Fruit fly (Drosophila melanogaster) whole organism, embryonic: ENCODE results near the gene CG15461.

Experiments used
- Atf6 ChIP-seq: fragments of 200-800 bp; sonication (Bioruptor generic); IDR thresholded peaks from 2 replicates; pipeline ENCODE4 v1.3.6; 2022; ENCODE audit warnings: missing biosample characterization, missing genetic modification characterization
- Bgb ChIP-seq: fragments of 200-800 bp; sonication (Bioruptor generic); IDR thresholded peaks from 2 replicates; pipeline ENCODE4 v1.3.6; 2022; ENCODE audit warnings: missing biosample characterization, missing genetic modification characterization; ENCODE audit not compliant: partially characterized antibody
- CG10147 ChIP-seq: fragments of 200-800 bp; sonication (Bioruptor generic); optimal IDR thresholded peaks from 2 replicates; lab custom pipeline; 2019; ENCODE audit warnings: missing biosample characterization, mild to moderate bottlenecking, missing genetic modification characterization, moderate library complexity
- CG10209 ChIP-seq: fragments of 200-800 bp; sonication (Bioruptor generic); optimal IDR thresholded peaks from 3 replicates; lab custom pipeline; 2017; ENCODE audit warnings: missing biosample characterization, mild to moderate bottlenecking, missing genetic modification characterization, missing genetic modification reagents
- CG10274 ChIP-seq: fragments of 200-800 bp; sonication (Bioruptor generic); optimal IDR thresholded peaks from 3 replicates; lab custom pipeline; 2017; ENCODE audit warnings: missing biosample characterization, mild to moderate bottlenecking, missing genetic modification characterization
- CG10462 ChIP-seq: fragments of 200-800 bp; sonication (Bioruptor generic); optimal IDR thresholded peaks from 2 replicates; lab custom pipeline; 2016; ENCODE audit warnings: missing biosample characterization, missing genetic modification characterization
- CG11398 ChIP-seq: fragments of 200-800 bp; sonication (Bioruptor generic); optimal IDR thresholded peaks from 2 replicates; lab custom pipeline; 2016; ENCODE audit warnings: missing biosample characterization, missing genetic modification characterization
- CG12942 ChIP-seq: fragments of 200-800 bp; sonication (Bioruptor generic); optimal IDR thresholded peaks from 3 replicates; lab custom pipeline; 2016; ENCODE audit warnings: missing biosample characterization, missing genetic modification characterization
- CG13775 ChIP-seq: fragments of 200-800 bp; sonication (Bioruptor generic); optimal IDR thresholded peaks from 3 replicates; lab custom pipeline; 2017; ENCODE audit warnings: missing biosample characterization, mild to moderate bottlenecking, missing genetic modification characterization
- CG15479 ChIP-seq: fragments of 200-800 bp; sonication (Bioruptor generic); optimal IDR thresholded peaks from 3 replicates; lab custom pipeline; 2019; ENCODE audit warnings: missing biosample characterization, mild to moderate bottlenecking, missing genetic modification characterization, moderate library complexity
- CG16813 ChIP-seq: fragments of 200-800 bp; sonication (Bioruptor generic); IDR thresholded peaks from 3 replicates; pipeline ENCODE4 v1.3.6; 2022; ENCODE audit warnings: missing biosample characterization, missing genetic modification characterization; ENCODE audit not compliant: partially characterized antibody
- CG17385 ChIP-seq: fragments of 200-800 bp; sonication (Bioruptor generic); optimal IDR thresholded peaks from 3 replicates; lab custom pipeline; 2018; ENCODE audit warnings: missing biosample characterization, mild to moderate bottlenecking, missing genetic modification characterization
- CG18011 ChIP-seq: fragments of 200-800 bp; sonication (Bioruptor generic); optimal IDR thresholded peaks from 2 replicates; lab custom pipeline; 2017; ENCODE audit warnings: missing biosample characterization, missing genetic modification characterization, mild to moderate bottlenecking, moderate library complexity, missing genotype
- CG18599 ChIP-seq: fragments of 200-800 bp; sonication (Bioruptor generic); optimal IDR thresholded peaks from 3 replicates; lab custom pipeline; 2017; ENCODE audit warnings: missing biosample characterization, missing genetic modification characterization, mild to moderate bottlenecking, moderate library complexity, missing genetic modification reagents
- CG34376 ChIP-seq: fragments of 200-800 bp; sonication (Bioruptor generic); optimal IDR thresholded peaks from 2 replicates; lab custom pipeline; 2018; ENCODE audit warnings: missing biosample characterization, mild to moderate bottlenecking, missing genetic modification characterization
- CG4328 ChIP-seq: fragments of 200-800 bp; sonication (Bioruptor generic); optimal IDR thresholded peaks from 3 replicates; lab custom pipeline; 2017; ENCODE audit warnings: missing biosample characterization, missing genetic modification reagents, missing genetic modification characterization
- CG6254 ChIP-seq: fragments of 200-800 bp; sonication (Bioruptor generic); optimal IDR thresholded peaks from 3 replicates; lab custom pipeline; 2017; ENCODE audit warnings: mild to moderate bottlenecking, missing biosample characterization, missing genetic modification reagents, missing genetic modification characterization
- CG6272 ChIP-seq: fragments of 200-800 bp; sonication (Bioruptor generic); IDR thresholded peaks from 2 replicates; pipeline ENCODE4 v1.3.6; 2022; ENCODE audit warnings: missing biosample characterization, missing genetic modification characterization
- CG7556 ChIP-seq: fragments of 200-800 bp; sonication (Bioruptor generic); optimal IDR thresholded peaks from 2 replicates; lab custom pipeline; 2017; ENCODE audit warnings: missing biosample characterization, mild to moderate bottlenecking, missing genetic modification characterization
- CG7963 ChIP-seq: fragments of 200-800 bp; sonication (Bioruptor generic); IDR thresholded peaks from 3 replicates; pipeline ENCODE4 v1.3.6; 2022; ENCODE audit warnings: missing biosample characterization, missing genetic modification characterization; ENCODE audit not compliant: partially characterized antibody
- CTCF ChIP-seq: fragments of 200-800 bp; sonication (Bioruptor generic); optimal IDR thresholded peaks from 2 replicates; lab custom pipeline; 2017; ENCODE audit warnings: missing biosample characterization, mild to moderate bottlenecking, missing genetic modification characterization, moderate library complexity
- Eip74EF ChIP-seq, 2 experiments: fragments of 200-800 bp in 1 of 2; fragments of >200 bp in 1 of 2; sonication (Bioruptor generic) in 1 of 2; optimal IDR thresholded peaks; 2 replicates each; lab custom pipeline; 2017 to 2019; ENCODE audit warnings: missing biosample characterization in 2 of 2, missing genetic modification characterization in 2 of 2, mild to moderate bottlenecking in 1 of 2, moderate library complexity in 1 of 2
- Elba2 ChIP-seq: fragments of 200-800 bp; sonication (Bioruptor generic); optimal IDR thresholded peaks from 3 replicates; lab custom pipeline; 2016; ENCODE audit warnings: missing biosample characterization, missing genetic modification characterization
- Fer1 ChIP-seq: fragments of 200-800 bp; sonication (Bioruptor generic); optimal IDR thresholded peaks from 2 replicates; lab custom pipeline; 2017; ENCODE audit warnings: missing biosample characterization, mild to moderate bottlenecking, missing genetic modification characterization
- HLH3B ChIP-seq: fragments of 200-800 bp; sonication (Bioruptor generic); IDR thresholded peaks from 2 replicates; pipeline ENCODE4 v1.3.6; 2022; ENCODE audit warnings: missing biosample characterization, missing genetic modification characterization
- Hr3 ChIP-seq: fragments of 200-800 bp; sonication (Bioruptor generic); optimal IDR thresholded peaks from 3 replicates; lab custom pipeline; 2016; ENCODE audit warnings: missing biosample characterization, missing genetic modification characterization
- NfI ChIP-seq: fragments of 200-800 bp; sonication (Bioruptor generic); optimal IDR thresholded peaks from 3 replicates; lab custom pipeline; 2018; ENCODE audit warnings: missing biosample characterization, mild to moderate bottlenecking, missing genetic modification characterization, moderate library complexity
- bcd ChIP-seq: fragments of 200-800 bp; sonication (Bioruptor generic); optimal IDR thresholded peaks from 2 replicates; lab custom pipeline; 2017; ENCODE audit warnings: missing biosample characterization, mild to moderate bottlenecking, missing genetic modification characterization
- bsh ChIP-seq, 2 experiments: fragments of 200-800 bp; sonication (Bioruptor generic); optimal IDR thresholded peaks; 2 replicates each; lab custom pipeline; 2017 to 2018; ENCODE audit warnings: mild to moderate bottlenecking in 2 of 2, missing biosample characterization in 2 of 2, missing genetic modification characterization in 2 of 2, moderate library complexity in 1 of 2
- btn ChIP-seq: fragments of 200-800 bp; sonication (Bioruptor generic); optimal IDR thresholded peaks from 2 replicates; lab custom pipeline; 2016; ENCODE audit warnings: missing biosample characterization, missing genetic modification characterization
- cato ChIP-seq: fragments of 200-800 bp; sonication (Bioruptor generic); optimal IDR thresholded peaks from 2 replicates; lab custom pipeline; 2016; ENCODE audit warnings: missing biosample characterization, missing genetic modification characterization, borderline replicate concordance
- ems ChIP-seq: fragments of 200-800 bp; sonication (Bioruptor generic); optimal IDR thresholded peaks from 3 replicates; lab custom pipeline; 2016; ENCODE audit warnings: missing biosample characterization, missing genetic modification characterization
- eve ChIP-seq, 2 experiments: fragments of >200 bp; optimal IDR thresholded peaks; 2 replicates each; lab custom pipeline; 2017; ENCODE audit warnings: missing biosample characterization in 2 of 2, missing genetic modification characterization in 2 of 2
- gfzf ChIP-seq: fragments of 200-800 bp; sonication (Bioruptor generic); optimal IDR thresholded peaks from 2 replicates; lab custom pipeline; 2016; ENCODE audit warnings: missing biosample characterization, mild to moderate bottlenecking, missing genetic modification characterization, moderate library complexity
- ind ChIP-seq: fragments of 200-800 bp; sonication (Bioruptor generic); optimal IDR thresholded peaks from 3 replicates; lab custom pipeline; 2016; ENCODE audit warnings: missing biosample characterization, missing genetic modification characterization
- inv ChIP-seq: fragments of 200-800 bp; sonication (Bioruptor generic); IDR thresholded peaks from 2 replicates; pipeline ENCODE4 v1.3.6; 2022; ENCODE audit warnings: missing biosample characterization, missing genetic modification characterization; ENCODE audit not compliant: partially characterized antibody
- kah ChIP-seq: fragments of 200-800 bp; sonication (Bioruptor generic); optimal IDR thresholded peaks from 2 replicates; lab custom pipeline; 2018; ENCODE audit warnings: missing biosample characterization, mild to moderate bottlenecking, missing genetic modification characterization
- nau ChIP-seq: fragments of 200-800 bp; sonication (Bioruptor generic); optimal IDR thresholded peaks from 3 replicates; lab custom pipeline; 2017; ENCODE audit warnings: missing biosample characterization, mild to moderate bottlenecking, missing genetic modification characterization, missing genetic modification reagents
- nmo ChIP-seq: fragments of 200-800 bp; sonication (Bioruptor generic); optimal IDR thresholded peaks from 2 replicates; lab custom pipeline; 2018; ENCODE audit warnings: missing biosample characterization, mild to moderate bottlenecking, missing genetic modification characterization, moderate library complexity
- nom ChIP-seq: fragments of 200-800 bp; sonication (Bioruptor generic); optimal IDR thresholded peaks from 2 replicates; lab custom pipeline; 2017; ENCODE audit warnings: missing biosample characterization, missing genetic modification characterization, mild to moderate bottlenecking, moderate library complexity, missing genetic modification reagents
- odd ChIP-seq: fragments of 200-800 bp; sonication (Bioruptor generic); optimal IDR thresholded peaks from 2 replicates; lab custom pipeline; 2017; ENCODE audit warnings: missing biosample characterization, mild to moderate bottlenecking, missing genetic modification characterization
- otp ChIP-seq: fragments of 200-800 bp; sonication (Bioruptor generic); IDR thresholded peaks from 3 replicates; pipeline ENCODE4, ENCODE4 v1.3.6; 2022; ENCODE audit warnings: missing biosample characterization, missing genetic modification characterization
- pho ChIP-seq: fragments of 200-800 bp; sonication (Bioruptor generic); optimal IDR thresholded peaks from 2 replicates; lab custom pipeline; 2016; ENCODE audit warnings: missing biosample characterization, missing genetic modification characterization
- sc ChIP-seq, 3 experiments: fragments of >200 bp in 2 of 3; fragments of 200-800 bp in 1 of 3; sonication (Bioruptor generic) in 1 of 3; optimal IDR thresholded peaks; 2 replicates in 2 of 3; 3 replicates in 1 of 3; lab custom pipeline; 2017; ENCODE audit warnings: mild to moderate bottlenecking in 1 of 3, missing biosample characterization in 1 of 3, missing genetic modification characterization in 1 of 3, missing genetic modification reagents in 1 of 3
- stwl ChIP-seq: fragments of 200-800 bp; sonication (Bioruptor generic); optimal IDR thresholded peaks from 3 replicates; lab custom pipeline; 2018; ENCODE audit warnings: missing biosample characterization, mild to moderate bottlenecking, missing genetic modification characterization, moderate library complexity
- ttk ChIP-seq: fragments of 200-800 bp; sonication (Bioruptor generic); IDR thresholded peaks from 2 replicates; pipeline ENCODE4 v2.1.2; 2022; ENCODE audit warnings: missing biosample characterization, missing genetic modification characterization
- tx ChIP-seq: fragments of 200-800 bp; sonication (Bioruptor generic); optimal IDR thresholded peaks from 2 replicates; lab custom pipeline; 2016; ENCODE audit warnings: missing biosample characterization, missing genetic modification characterization
- usp ChIP-seq: fragments of >200 bp; optimal IDR thresholded peaks from 2 replicates; lab custom pipeline; 2017; ENCODE audit warnings: missing biosample characterization, missing genetic modification characterization
- wdn ChIP-seq: fragments of 200-800 bp; sonication (Bioruptor generic); IDR thresholded peaks from 2 replicates; pipeline ENCODE4 v1.3.6; 2022; ENCODE audit warnings: missing biosample characterization, missing genetic modification characterization

The CG15461 gene

DNA sequence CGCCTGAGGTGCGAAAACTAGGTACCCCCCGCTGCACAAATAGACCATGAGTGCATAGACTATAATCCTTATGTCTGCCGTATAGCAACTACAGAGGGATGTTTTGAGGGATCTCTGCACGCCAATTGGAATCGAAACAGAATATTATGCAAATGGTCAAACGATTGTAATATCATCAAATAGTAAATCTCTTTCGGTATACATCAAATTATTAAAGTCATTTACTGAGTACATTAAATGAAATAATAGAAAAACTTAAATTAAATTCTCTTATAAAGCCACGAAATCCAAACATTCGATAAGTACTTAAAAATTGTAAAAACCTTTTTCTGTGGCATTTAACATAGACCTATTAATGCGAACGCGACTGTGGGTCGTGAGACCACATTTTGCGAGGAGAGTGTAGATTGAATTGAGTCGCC, 2.7 kb downstream of the CG15461 start (continued):
- peak; percentile 69 for TF ChIP-seq nau
- no peak for TF ChIP-seq gfzf (GFP tag; lab: Kevin White, UChicago)
- TF ChIP-seq inv (GFP tag; lab: Robert Waterston, UW), result no peak
- no peak for TF ChIP-seq CG15479 (GFP tag; lab: Kevin White, UChicago)
- peak; percentile 5 for TF ChIP-seq CG12942 (GFP tag; lab: Kevin White, UChicago)
- TF ChIP-seq Atf6, result peak; percentile 44
- no peak for TF ChIP-seq CG7963 (GFP tag; lab: Robert Waterston, UW)
- no peak for TF ChIP-seq usp (GFP tag; lab: Kevin White, UChicago)
- no peak for TF ChIP-seq kah (GFP tag; lab: Kevin White, UChicago)
- peak; percentile 75 for TF ChIP-seq nmo (GFP tag; lab: Kevin White, UChicago)
- TF ChIP-seq Eip74EF (GFP tag; optimal IDR thresholded peaks at IDR 0.05; lab: Kevin White, UChicago), result peak in 1 of 2 experiments; percentile 82
- peak; percentile 50 for TF ChIP-seq nom
- no peak for TF ChIP-seq stwl
- no peak for TF ChIP-seq CG11398 (GFP tag; lab: Kevin White, UChicago)
- peak in 1 of 2 experiments; percentile 94 for TF ChIP-seq eve (GFP tag; optimal IDR thresholded peaks at IDR 0.05; lab: Kevin White, UChicago)
- TF ChIP-seq bsh (GFP tag; optimal IDR thresholded peaks at IDR 0.05; lab: Kevin White, UChicago), result peak; percentile 34 to 46
- TF ChIP-seq ttk (GFP tag; lab: Robert Waterston, UW), result no peak
- peak; percentile 36 for TF ChIP-seq Elba2
- TF ChIP-seq tx (GFP tag; lab: Kevin White, UChicago), result no peak
- TF ChIP-seq ind (GFP tag; lab: Kevin White, UChicago), result peak; percentile 42
- TF ChIP-seq CG6272, result no peak
- TF ChIP-seq pho (GFP tag; lab: Kevin White, UChicago), result peak; percentile 4
- TF ChIP-seq CG4328, result peak; percentile 45
- peak; percentile 42 for TF ChIP-seq odd (GFP tag; lab: Kevin White, UChicago)
- peak; percentile 40 for TF ChIP-seq ems (GFP tag; lab: Kevin White, UChicago)
- TF ChIP-seq Bgb (GFP tag; lab: Robert Waterston, UW), result no peak
- TF ChIP-seq CG16813, result no peak
- TF ChIP-seq btn, result peak; percentile 24
- TF ChIP-seq CG18011 (GFP tag; lab: Kevin White, UChicago), result peak; percentile 11
- no peak for TF ChIP-seq wdn
- peak; percentile 65 for TF ChIP-seq bcd
- peak; percentile 15 for TF ChIP-seq NfI (GFP tag; lab: Kevin White, UChicago)
- TF ChIP-seq CG17385 (GFP tag; lab: Kevin White, UChicago), result peak; percentile 73
- peak; percentile 43 for TF ChIP-seq Hr3
- peak; percentile 82 for TF ChIP-seq CG7556
- peak; percentile 14 for TF ChIP-seq cato
- TF ChIP-seq sc (optimal IDR thresholded peaks at IDR 0.05; lab: Kevin White, UChicago), result no peak
- peak; percentile 46 for TF ChIP-seq sc (GFP tag; optimal IDR thresholded peaks at IDR 0.05; lab: Kevin White, UChicago)
- peak; percentile 67 for TF ChIP-seq CG18599 (GFP tag; lab: Kevin White, UChicago)
- peak; percentile 63 for TF ChIP-seq Fer1 (GFP tag; lab: Kevin White, UChicago)
- TF ChIP-seq CG10147 (GFP tag; lab: Kevin White, UChicago), result peak; percentile 54
- TF ChIP-seq CG34376 (GFP tag; lab: Kevin White, UChicago), result peak; percentile 6
- no peak for TF ChIP-seq CTCF (GFP tag; lab: Kevin White, UChicago)
- peak; percentile 58 for TF ChIP-seq CG10209 (GFP tag; lab: Kevin White, UChicago)
- 0 out of 2 replicates have a peak, but pooled peaks have one; percentile 12 for TF ChIP-seq HLH3B (GFP tag; lab: Robert Waterston, UW)
- peak; percentile 54 for TF ChIP-seq CG13775
- no peak for TF ChIP-seq CG10462 (GFP tag; lab: Kevin White, UChicago)
- peak; percentile 69 for TF ChIP-seq CG6254 (GFP tag; lab: Kevin White, UChicago)
- peak; percentile 46 for TF ChIP-seq CG10274 (GFP tag; lab: Kevin White, UChicago)
- TF ChIP-seq otp, result no peak
